Worm (Caenorhabditis elegans): ENCODE data around the gene bcc-1.

The bcc-1 gene

DNA sequence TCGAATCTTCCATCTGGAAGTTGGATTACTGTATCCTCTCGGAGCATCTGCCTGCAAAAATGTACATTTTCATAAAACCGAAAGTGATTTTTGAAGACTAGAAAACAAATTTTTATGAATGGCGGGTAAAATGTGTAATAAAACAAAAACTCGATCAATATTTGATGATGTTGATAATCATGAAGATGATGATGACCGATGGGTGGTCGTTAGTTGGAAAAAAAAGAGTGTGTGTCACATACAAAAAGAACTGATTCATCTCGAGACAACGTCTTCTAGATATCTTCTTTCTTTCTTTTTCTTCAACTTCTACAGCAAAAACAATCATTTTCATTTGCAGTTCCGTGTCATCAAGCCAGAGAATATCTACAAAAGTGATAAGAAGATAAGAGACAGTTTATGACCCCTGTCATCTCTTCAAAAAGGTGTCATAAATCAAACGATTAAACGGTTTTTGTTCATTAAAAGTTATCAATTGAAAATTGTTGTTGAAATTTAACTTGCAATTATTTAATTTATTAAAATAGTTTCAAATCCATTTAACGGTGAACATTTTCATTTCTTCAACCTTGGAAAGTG is at the start of gene bcc-1:
Gene bcc-1 (minus strand): TSS at position 51 of the 579 bp plus-strand sequence.
- TF ChIP-seq ZK546.5 (tag; optimal IDR thresholded peaks at IDR 0.05) = no peak
- TF ChIP-seq nhr-77 (tag; optimal IDR thresholded peaks at IDR 0.05) = peak; percentile 23
- TF ChIP-seq hlh-30 (tag; optimal IDR thresholded peaks at IDR 0.05; ENCODE audit: insufficient read depth) = peak; percentile 43
- TF ChIP-seq pha-4 (GFP tag; IDR thresholded peaks at IDR 0.05) = no peak
- TF ChIP-seq pha-4 (tag; optimal IDR thresholded peaks at IDR 0.05) = no peak
- no peak for TF ChIP-seq ceh-44 (GFP tag; IDR thresholded peaks at IDR 0.05)
- no peak for TF ChIP-seq fkh-10 (GFP tag; optimal IDR thresholded peaks at IDR 0.05)
- no peak for TF ChIP-seq F10B5.3 (tag; optimal IDR thresholded peaks at IDR 0.05)
- TF ChIP-seq jun-1 (tag; optimal IDR thresholded peaks at IDR 0.05) = no peak
- TF ChIP-seq nhr-6 (tag; optimal IDR thresholded peaks at IDR 0.05) = no peak
- no peak for TF ChIP-seq nhr-76 (tag; optimal IDR thresholded peaks at IDR 0.05)
- no peak for TF ChIP-seq F44E2.7 (GFP tag; IDR thresholded peaks at IDR 0.05)
- TF ChIP-seq madf-5 (GFP tag; IDR thresholded peaks at IDR 0.05) = no peak
- no peak for TF ChIP-seq R02D3.7 (tag; optimal IDR thresholded peaks at IDR 0.05)
- TF ChIP-seq D1046.2 (GFP tag; IDR thresholded peaks at IDR 0.05) = no peak
- no peak for TF ChIP-seq F49E8.2 (tag; optimal IDR thresholded peaks at IDR 0.05; ENCODE audit: borderline replicate concordance)
- no peak for TF ChIP-seq egl-43 (GFP tag; IDR thresholded peaks at IDR 0.05)
- TF ChIP-seq mdt-29 (GFP tag; IDR thresholded peaks at IDR 0.05) = no peak
- TF ChIP-seq ces-1 (GFP tag; optimal IDR thresholded peaks at IDR 0.05) = no peak
- no peak for TF ChIP-seq nhr-237 (tag; optimal IDR thresholded peaks at IDR 0.05)
- no peak for TF ChIP-seq lir-3 (tag; optimal IDR thresholded peaks at IDR 0.05)
- no peak for TF ChIP-seq nhr-48 (tag; optimal IDR thresholded peaks at IDR 0.05)
- no peak for TF ChIP-seq dpl-1 (GFP tag; optimal IDR thresholded peaks at IDR 0.05)
- no peak for TF ChIP-seq ceh-32 (tag; optimal IDR thresholded peaks at IDR 0.05; ENCODE audit: poor library complexity)
- TF ChIP-seq Y75B8A.6 (GFP tag; IDR thresholded peaks at IDR 0.05) = no peak
- TF ChIP-seq mdl-1 (tag; optimal IDR thresholded peaks at IDR 0.05) = peak in 1 of 2 experiments; percentile 53
- peak in 1 of 2 experiments; percentile 98 for TF ChIP-seq unc-62 (GFP tag; optimal IDR thresholded peaks at IDR 0.05 in 1 of 2)
- TF ChIP-seq unc-62 (tag; optimal IDR thresholded peaks at IDR 0.05) = no peak
- TF ChIP-seq cey-2 (tag; optimal IDR thresholded peaks at IDR 0.05; ENCODE audit: borderline replicate concordance, insufficient read depth) = peak; percentile 42
- TF ChIP-seq nhr-10 (tag; optimal IDR thresholded peaks at IDR 0.05) = no peak
- TF ChIP-seq mxl-3 (GFP tag; optimal IDR thresholded peaks at IDR 0.05) = peak; percentile 27
- no peak for TF ChIP-seq nhr-102 (tag; optimal IDR thresholded peaks at IDR 0.05)
- no peak for TF ChIP-seq attf-4 (tag; optimal IDR thresholded peaks at IDR 0.05)
- TF ChIP-seq dmd-6 (GFP tag; IDR thresholded peaks at IDR 0.05) = no peak
- TF ChIP-seq snpc-4 (tag; optimal IDR thresholded peaks at IDR 0.05) = no peak
- TF ChIP-seq tra-1 (GFP tag; IDR thresholded peaks at IDR 0.05) = 0 out of 2 replicates have a peak, but pooled peaks have one; percentile 38
- no peak for TF ChIP-seq sdz-12 (GFP tag; optimal IDR thresholded peaks at IDR 0.05)
- TF ChIP-seq zip-11 (GFP tag; IDR thresholded peaks at IDR 0.05) = no peak
- TF ChIP-seq daf-12 (tag; optimal IDR thresholded peaks at IDR 0.05) = no peak
- TF ChIP-seq spr-3 (GFP tag; optimal IDR thresholded peaks at IDR 0.05) = no peak
- no peak for TF ChIP-seq lin-15B (tag; optimal IDR thresholded peaks at IDR 0.05)
- TF ChIP-seq lin-38 (GFP tag; IDR thresholded peaks at IDR 0.05) = no peak
- no peak for TF ChIP-seq ama-1 (optimal IDR thresholded peaks at IDR 0.05)
- TF ChIP-seq rbr-2 (tag; optimal IDR thresholded peaks at IDR 0.05) = no peak
- no peak for TF ChIP-seq unc-130 (GFP tag; optimal IDR thresholded peaks at IDR 0.05)
- no peak for TF ChIP-seq F26F4.8 (GFP tag; conservative IDR thresholded peaks at IDR 0.05)
- no peak for TF ChIP-seq skn-1 (tag; optimal IDR thresholded peaks at IDR 0.05)
- no peak for TF ChIP-seq hif-1 (tag; optimal IDR thresholded peaks at IDR 0.05)
- TF ChIP-seq hlh-11 (tag; optimal IDR thresholded peaks at IDR 0.05) = peak; percentile 55
- peak; percentile 44 for TF ChIP-seq dve-1 (tag; optimal IDR thresholded peaks at IDR 0.05; ENCODE audit: insufficient read depth)
- TF ChIP-seq daf-16 (GFP tag; optimal IDR thresholded peaks at IDR 0.05) = no peak
- no peak for TF ChIP-seq daf-16 (tag; optimal IDR thresholded peaks at IDR 0.05)
